Worm (Caenorhabditis elegans): ENCODE measurements around the gene Y59C2A.2.

DNA sequence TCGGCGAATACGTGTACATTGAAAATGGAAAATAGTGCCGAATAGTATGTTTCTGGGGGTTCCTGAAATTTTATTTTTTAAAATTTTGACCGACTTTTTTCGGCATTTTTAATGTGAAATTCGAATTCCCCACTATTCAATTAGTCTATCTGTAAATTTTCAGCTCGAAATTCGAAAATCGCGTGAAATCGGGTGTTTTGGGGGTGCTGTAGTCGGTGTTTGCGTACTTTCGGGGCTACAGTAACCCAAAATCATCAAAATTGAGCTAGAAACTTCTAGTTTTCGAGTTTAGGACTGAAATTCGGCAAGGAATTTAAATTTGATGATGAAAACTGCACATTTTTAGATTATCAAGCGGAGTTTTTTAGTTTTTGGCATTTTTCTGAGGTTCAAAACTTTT, 1.8 kb downstream of the Y59C2A.2 start:
- TF ChIP-seq W03F9.2 (tag; optimal IDR thresholded peaks at IDR 0.05) (no peak), him-1 (tag; optimal IDR thresholded peaks at IDR 0.05) (no peak), dao-5 (tag; optimal IDR thresholded peaks at IDR 0.05) (no peak)
